Fruit fly (Drosophila melanogaster) whole organism, embryonic: Measurements from ENCODE around the gene CG8861.

Source experiments
- CG4707 ChIP-seq: fragments of 200-800 bp; sonication (Bioruptor generic); optimal IDR thresholded peaks from 2 replicates; lab custom pipeline; 2018; ENCODE audit warnings: missing biosample characterization, mild to moderate bottlenecking, missing genetic modification characterization, moderate library complexity
- Hr3 ChIP-seq: fragments of 200-800 bp; sonication (Bioruptor generic); optimal IDR thresholded peaks from 3 replicates; lab custom pipeline; 2016; ENCODE audit warnings: missing biosample characterization, missing genetic modification characterization
- dm ChIP-seq: fragments of 200-800 bp; sonication (Bioruptor generic); optimal IDR thresholded peaks from 3 replicates; lab custom pipeline; 2016; ENCODE audit warnings: missing biosample characterization, missing genetic modification characterization

- TF ChIP-seq Hr3 (GFP tag; lab: Kevin White, UChicago) (no peak), dm (no peak), CG4707 (no peak)
Observed at dm6 chr3R:9330231-9330630, 1.9 kb upstream of the CG8861 start, which contains the start of gene CG12951.
